Fruit fly (Drosophila melanogaster) whole organism, adult: ENCODE data around the gene haf.

Experiments
- CG33017 ChIP-seq: fragments of 200-800 bp; sonication (Bioruptor generic); optimal IDR thresholded peaks from 2 replicates; lab custom pipeline; 2018; ENCODE audit warnings: missing biosample characterization, mild to moderate bottlenecking, missing genetic modification characterization, moderate library complexity
- CG5204 ChIP-seq: fragments of 200-800 bp; sonication (Bioruptor generic); optimal IDR thresholded peaks from 2 replicates; lab custom pipeline; 2016; ENCODE audit warnings: missing biosample characterization, missing genetic modification characterization
- CG7045 ChIP-seq: fragments of 200-800 bp; sonication (Bioruptor generic); optimal IDR thresholded peaks from 2 replicates; lab custom pipeline; 2017; ENCODE audit warnings: missing biosample characterization, mild to moderate bottlenecking, missing genetic modification characterization
- Crg-1 ChIP-seq: fragments of 200-800 bp; sonication (Bioruptor generic); optimal IDR thresholded peaks from 2 replicates; lab custom pipeline; 2016; ENCODE audit warnings: missing biosample characterization, missing genetic modification characterization
- Hr96 ChIP-seq: fragments of 200-800 bp; sonication (Bioruptor generic); optimal IDR thresholded peaks from 2 replicates; lab custom pipeline; 2016; ENCODE audit warnings: missing biosample characterization, missing genetic modification characterization
- bab1 ChIP-seq: fragments of 200-800 bp; sonication (Bioruptor generic); optimal IDR thresholded peaks from 3 replicates; lab custom pipeline; 2019; ENCODE audit warnings: missing biosample characterization, mild to moderate bottlenecking, missing genetic modification characterization, moderate library complexity
- cnc ChIP-seq, 2 experiments: fragments of >200 bp; optimal IDR thresholded peaks; 2 replicates each; lab custom pipeline; 2017
- kay ChIP-seq: fragments of 200-800 bp; sonication (Bioruptor generic); peaks from one replicate; lab custom pipeline; 2016; ENCODE audit warnings: missing biosample characterization, missing genetic modification characterization, borderline replicate concordance
- ovo ChIP-seq: fragments of 200-800 bp; sonication (Bioruptor generic); optimal IDR thresholded peaks from 2 replicates; lab custom pipeline; 2016; ENCODE audit warnings: missing biosample characterization, missing genetic modification characterization
- pad ChIP-seq: fragments of 200-800 bp; sonication (Bioruptor generic); optimal IDR thresholded peaks from 3 replicates; lab custom pipeline; 2017; ENCODE audit warnings: missing biosample characterization, missing genetic modification characterization, mild to moderate bottlenecking, moderate library complexity, missing genetic modification reagents
- tj ChIP-seq: fragments of 200-800 bp; sonication (Bioruptor generic); optimal IDR thresholded peaks from 3 replicates; lab custom pipeline; 2017; ENCODE audit warnings: missing biosample characterization, mild to moderate bottlenecking, missing genetic modification characterization, moderate library complexity
- toe ChIP-seq: fragments of 200-800 bp; sonication (Bioruptor generic); optimal IDR thresholded peaks from 2 replicates; lab custom pipeline; 2016; ENCODE audit warnings: missing biosample characterization, missing genetic modification characterization

- TF ChIP-seq Crg-1 (GFP tag; lab: Kevin White, UChicago) (no peak), kay (GFP tag; lab: Kevin White, UChicago) (no peak), toe (GFP tag; lab: Kevin White, UChicago) (no peak), pad (GFP tag; lab: Kevin White, UChicago) (no peak), Hr96 (GFP tag; lab: Kevin White, UChicago) (no peak), cnc (optimal IDR thresholded peaks at IDR 0.05; lab: Kevin White, UChicago) (no peak), CG7045 (GFP tag; lab: Kevin White, UChicago) (no peak), CG5204 (GFP tag; lab: Kevin White, UChicago) (no peak), tj (GFP tag; lab: Kevin White, UChicago) (no peak), bab1 (GFP tag; lab: Kevin White, UChicago) (no peak), CG33017 (no peak), ovo (GFP tag; lab: Kevin White, UChicago) (no peak)
Measured at dm6 chr2L:1655858-1656257, 100.9 kb downstream of the haf start.
